Worm (Caenorhabditis elegans) whole organism, L1 larva: ENCODE data around the gene pak-1.

Experiments
- ces-1 ChIP-seq: fragments of 150-350 bp; optimal IDR thresholded peaks from 2 replicates; lab custom pipeline; 2014; ENCODE audit warnings: missing biosample characterization, missing genetic modification reagents, missing genetic modification characterization
- efl-3 ChIP-seq: fragments of 200-800 bp; sonication (Bioruptor generic); optimal IDR thresholded peaks from 2 replicates; lab custom pipeline; 2018; ENCODE audit warnings: mild to moderate bottlenecking, missing genetic modification characterization, missing compliant biosample characterization
- fkh-10 ChIP-seq: sonication (generic microtip); optimal IDR thresholded peaks from 2 replicates; lab custom pipeline; 2017; ENCODE audit warnings: missing biosample characterization, missing genetic modification reagents, missing genetic modification characterization

ce11 chrX:6048508-6048907, at the start of gene pak-1:
- TF ChIP-seq efl-3 (GFP tag; lab: Kevin White, UChicago) (no peak), fkh-10 (GFP tag; lab: Kevin White, UChicago) (no peak), ces-1 (GFP tag; lab: Kevin White, UChicago) (no peak)
